Fruit fly (Drosophila melanogaster) whole organism, prepupa: ENCODE results near the gene Cks85A.

Experiments used
- Blimp-1 ChIP-seq: fragments of 200-800 bp; sonication (Bioruptor generic); optimal IDR thresholded peaks from 3 replicates; lab custom pipeline; 2017; ENCODE audit warnings: missing biosample characterization, missing genetic modification characterization, mild to moderate bottlenecking, moderate library complexity, missing genetic modification reagents
- CG11294 ChIP-seq: fragments of 200-800 bp; sonication (Bioruptor generic); IDR thresholded peaks from 2 replicates; pipeline ENCODE4 v1.3.6; 2022; ENCODE audit warnings: missing biosample characterization, missing genetic modification characterization
- CG11762 ChIP-seq: fragments of 200-800 bp; sonication (Bioruptor generic); optimal IDR thresholded peaks from 3 replicates; lab custom pipeline; 2016; ENCODE audit warnings: missing biosample characterization, missing genetic modification characterization; ENCODE audit not compliant: insufficient read depth
- CG11902 ChIP-seq: fragments of 200-800 bp; sonication (Bioruptor generic); optimal IDR thresholded peaks from 3 replicates; lab custom pipeline; 2016; ENCODE audit warnings: missing biosample characterization, missing genetic modification characterization
- CG15336 ChIP-seq: fragments of 200-800 bp; sonication (Bioruptor generic); IDR thresholded peaks from 2 replicates; pipeline ENCODE4 v1.3.6; 2022; ENCODE audit warnings: missing biosample characterization, missing genetic modification characterization
- CG16779 ChIP-seq: fragments of 200-800 bp; sonication (Bioruptor generic); optimal IDR thresholded peaks from 3 replicates; lab custom pipeline; 2017; ENCODE audit warnings: missing biosample characterization, mild to moderate bottlenecking, missing genetic modification characterization
- CG3032 ChIP-seq: fragments of 200-800 bp; optimal IDR thresholded peaks from 2 replicates; lab custom pipeline; 2019; ENCODE audit warnings: missing biosample characterization, mild to moderate bottlenecking, missing genetic modification characterization, moderate library complexity
- CG31627 ChIP-seq: fragments of 200-800 bp; sonication (Bioruptor generic); optimal IDR thresholded peaks from 3 replicates; lab custom pipeline; 2016; ENCODE audit warnings: missing biosample characterization, missing genetic modification characterization
- CG32006 ChIP-seq: fragments of 200-800 bp; sonication (Bioruptor generic); optimal IDR thresholded peaks from 3 replicates; lab custom pipeline; 2017; ENCODE audit warnings: missing biosample characterization, mild to moderate bottlenecking, missing genetic modification characterization
- CG34406 ChIP-seq: fragments of 200-800 bp; sonication (Bioruptor generic); optimal IDR thresholded peaks from 3 replicates; lab custom pipeline; 2016; ENCODE audit warnings: missing biosample characterization, missing genetic modification characterization
- CG4318 ChIP-seq: fragments of 200-800 bp; sonication (Bioruptor generic); optimal IDR thresholded peaks from 3 replicates; lab custom pipeline; 2017; ENCODE audit warnings: missing biosample characterization, mild to moderate bottlenecking, missing genetic modification characterization
- CG6276 ChIP-seq: fragments of 200-800 bp; sonication (Bioruptor generic); optimal IDR thresholded peaks from 2 replicates; lab custom pipeline; 2017; ENCODE audit warnings: missing biosample characterization, mild to moderate bottlenecking, missing genetic modification characterization
- CG7368 ChIP-seq: fragments of 200-800 bp; sonication (Bioruptor generic); optimal IDR thresholded peaks from 3 replicates; lab custom pipeline; 2016; ENCODE audit warnings: missing biosample characterization, missing genetic modification characterization
- CG8119 ChIP-seq: fragments of 200-800 bp; sonication (Bioruptor generic); IDR thresholded peaks from 3 replicates; pipeline ENCODE4 v1.3.6; 2022; ENCODE audit warnings: missing biosample characterization, missing genetic modification characterization
- CG8319 ChIP-seq: fragments of 200-800 bp; sonication (Bioruptor generic); optimal IDR thresholded peaks from 3 replicates; lab custom pipeline; 2016; ENCODE audit warnings: missing biosample characterization, missing genetic modification characterization
- Eip75B ChIP-seq: fragments of 200-800 bp; sonication (Bioruptor generic); optimal IDR thresholded peaks from 3 replicates; lab custom pipeline; 2016; ENCODE audit warnings: missing biosample characterization, missing genetic modification characterization
- Ets21C ChIP-seq: fragments of 200-800 bp; sonication (Bioruptor generic); optimal IDR thresholded peaks from 3 replicates; lab custom pipeline; 2016; ENCODE audit warnings: missing biosample characterization, missing genetic modification characterization
- Ets96B ChIP-seq: fragments of 200-800 bp; optimal IDR thresholded peaks from 2 replicates; lab custom pipeline; 2019; ENCODE audit warnings: missing biosample characterization, mild to moderate bottlenecking, missing genetic modification characterization, moderate library complexity
- Gug ChIP-seq: fragments of 200-800 bp; sonication (Bioruptor generic); IDR thresholded peaks from 2 replicates; pipeline ENCODE4 v1.3.6; 2022; ENCODE audit warnings: missing biosample characterization, missing genetic modification characterization
- Hr39 ChIP-seq: fragments of 200-800 bp; sonication (Bioruptor generic); optimal IDR thresholded peaks from 2 replicates; lab custom pipeline; 2016; ENCODE audit warnings: missing biosample characterization, missing genetic modification characterization
- Hr4 ChIP-seq: fragments of 200-800 bp; sonication (Bioruptor generic); optimal IDR thresholded peaks from 3 replicates; lab custom pipeline; 2016; ENCODE audit warnings: missing biosample characterization, missing genetic modification characterization
- Met ChIP-seq: fragments of 200-800 bp; sonication (Bioruptor generic); optimal IDR thresholded peaks from 3 replicates; lab custom pipeline; 2016; ENCODE audit warnings: missing biosample characterization, missing genetic modification characterization
- OdsH ChIP-seq: fragments of 200-800 bp; sonication (Bioruptor generic); optimal IDR thresholded peaks from 3 replicates; lab custom pipeline; 2016; ENCODE audit warnings: missing biosample characterization, missing genetic modification characterization
- Smox ChIP-seq: fragments of 200-800 bp; sonication (Bioruptor generic); optimal IDR thresholded peaks from 3 replicates; lab custom pipeline; 2016; ENCODE audit warnings: missing biosample characterization, missing genetic modification characterization
- Sox14 ChIP-seq: fragments of 200-800 bp; sonication (Bioruptor generic); optimal IDR thresholded peaks from 3 replicates; lab custom pipeline; 2016; ENCODE audit warnings: missing biosample characterization, missing genetic modification characterization
- Sox15 ChIP-seq: fragments of 200-800 bp; sonication (Bioruptor generic); optimal IDR thresholded peaks from 3 replicates; lab custom pipeline; 2016; ENCODE audit warnings: missing biosample characterization, missing genetic modification characterization
- achi ChIP-seq: fragments of 200-800 bp; sonication (Bioruptor generic); optimal IDR thresholded peaks from 3 replicates; lab custom pipeline; 2016; ENCODE audit warnings: missing biosample characterization, missing genetic modification characterization
- acj6 ChIP-seq: fragments of 200-800 bp; sonication (Bioruptor generic); optimal IDR thresholded peaks from 3 replicates; lab custom pipeline; 2016; ENCODE audit warnings: missing biosample characterization, missing genetic modification characterization
- dac ChIP-seq: fragments of 200-800 bp; sonication (Bioruptor generic); optimal IDR thresholded peaks from 2 replicates; lab custom pipeline; 2017; ENCODE audit warnings: missing biosample characterization, mild to moderate bottlenecking, missing genetic modification characterization
- dsx ChIP-seq: fragments of 200-800 bp; optimal IDR thresholded peaks from 3 replicates; lab custom pipeline; 2019; ENCODE audit warnings: missing biosample characterization, mild to moderate bottlenecking, missing genetic modification characterization, moderate library complexity; ENCODE audit not compliant: poor library complexity, severe bottlenecking
- eg ChIP-seq: fragments of 200-800 bp; sonication (Bioruptor generic); IDR thresholded peaks from 3 replicates; pipeline ENCODE4 v1.3.6; 2022; ENCODE audit warnings: missing biosample characterization, missing genetic modification characterization
- esn ChIP-seq: fragments of 200-800 bp; sonication (Bioruptor generic); optimal IDR thresholded peaks from 2 replicates; lab custom pipeline; 2016; ENCODE audit warnings: missing biosample characterization, mild to moderate bottlenecking, missing genetic modification characterization, moderate library complexity
- fd85E ChIP-seq: fragments of 200-800 bp; sonication (Bioruptor generic); optimal IDR thresholded peaks from 3 replicates; lab custom pipeline; 2016; ENCODE audit warnings: missing biosample characterization, missing genetic modification characterization
- fkh ChIP-seq: fragments of 200-800 bp; sonication (Bioruptor generic); optimal IDR thresholded peaks from 3 replicates; lab custom pipeline; 2017; ENCODE audit warnings: missing biosample characterization, mild to moderate bottlenecking, missing genetic modification characterization, moderate library complexity
- lz ChIP-seq: fragments of 200-800 bp; sonication (Bioruptor generic); optimal IDR thresholded peaks from 3 replicates; lab custom pipeline; 2016; ENCODE audit warnings: missing biosample characterization, missing genetic modification characterization
- net ChIP-seq: fragments of 200-800 bp; sonication (Bioruptor generic); optimal IDR thresholded peaks from 3 replicates; lab custom pipeline; 2016; ENCODE audit warnings: missing biosample characterization, missing genetic modification characterization
- pdm3 ChIP-seq: fragments of 200-800 bp; sonication (Bioruptor generic); optimal IDR thresholded peaks from 3 replicates; lab custom pipeline; 2016; ENCODE audit warnings: missing biosample characterization, missing genetic modification characterization
- salr ChIP-seq, 2 experiments: fragments of 200-800 bp; sonication (Bioruptor generic); optimal IDR thresholded peaks; 3 replicates each; lab custom pipeline; 2016 to 2018; ENCODE audit warnings: missing biosample characterization in 2 of 2, missing genetic modification characterization in 2 of 2, mild to moderate bottlenecking in 1 of 2
- spab ChIP-seq: fragments of 200-800 bp; sonication (Bioruptor generic); optimal IDR thresholded peaks from 2 replicates; lab custom pipeline; 2017; ENCODE audit warnings: missing biosample characterization, mild to moderate bottlenecking, missing genetic modification characterization, missing genetic modification reagents
- svp ChIP-seq: fragments of 200-800 bp; sonication (Bioruptor generic); peaks from one replicate; lab custom pipeline; 2016; ENCODE audit warnings: missing biosample characterization, missing genetic modification characterization
- topi ChIP-seq: fragments of 200-800 bp; sonication (Bioruptor generic); optimal IDR thresholded peaks from 3 replicates; lab custom pipeline; 2016; ENCODE audit warnings: missing biosample characterization, missing genetic modification characterization
- vri ChIP-seq: fragments of 200-800 bp; sonication (Bioruptor generic); optimal IDR thresholded peaks from 3 replicates; lab custom pipeline; 2016; ENCODE audit warnings: missing biosample characterization, mild to moderate bottlenecking, missing genetic modification characterization

The Cks85A gene

DNA sequence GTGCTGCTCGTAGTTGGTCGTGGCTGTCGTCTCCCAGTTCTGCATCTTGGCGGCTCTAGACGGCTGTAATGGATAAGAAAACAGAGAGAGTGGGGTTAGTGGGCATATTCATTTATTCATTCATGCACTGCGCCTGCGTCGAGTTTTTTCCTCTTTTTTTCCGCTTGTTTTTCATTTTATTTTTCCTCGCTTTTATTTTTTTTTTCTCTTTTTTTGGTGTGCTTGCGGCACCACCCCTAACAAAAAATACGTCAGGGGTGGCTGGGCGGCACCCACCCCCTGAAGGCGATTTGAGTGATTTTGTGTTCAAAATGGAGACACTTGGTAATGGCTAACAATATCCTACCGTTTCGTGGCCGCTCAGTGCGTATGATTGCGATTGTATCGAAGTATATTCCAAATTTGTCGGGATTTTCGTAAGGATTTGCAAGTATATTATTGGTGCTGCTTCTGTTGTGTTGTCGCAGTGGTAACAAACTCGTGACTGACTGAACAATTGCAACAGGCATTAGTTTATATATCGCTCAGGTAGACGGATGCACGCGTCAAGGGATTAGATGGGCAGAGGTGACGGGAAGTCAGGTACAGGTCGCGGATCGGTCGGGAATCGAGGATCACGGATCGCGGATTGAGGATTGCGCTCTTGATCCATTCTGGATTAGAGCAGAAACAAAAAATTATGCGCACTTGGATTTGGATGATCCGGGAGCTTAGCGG lies 24.0 kb downstream of the Cks85A start (continued):
- peak; percentile 94 for TF ChIP-seq CG8119 (GFP tag; lab: Robert Waterston, UW)
- peak; percentile 95 for TF ChIP-seq CG6276
- TF ChIP-seq CG8319 (GFP tag; lab: Kevin White, UChicago): peak; percentile 35
- TF ChIP-seq fkh (GFP tag; lab: Kevin White, UChicago): peak; percentile 3
- TF ChIP-seq dac (GFP tag; lab: Kevin White, UChicago): peak; percentile 62
- TF ChIP-seq CG7368 (GFP tag; lab: Kevin White, UChicago): peak; percentile 84
- TF ChIP-seq Smox (GFP tag; lab: Kevin White, UChicago): no peak
- TF ChIP-seq Ets96B (tag; lab: Kevin White, UChicago): peak; percentile 74
- peak; percentile 64 to 77 for TF ChIP-seq salr (GFP tag; optimal IDR thresholded peaks at IDR 0.05; lab: Kevin White, UChicago)
- TF ChIP-seq Sox14 (GFP tag; lab: Kevin White, UChicago): peak; percentile 9
- TF ChIP-seq dsx (GFP tag; lab: Kevin White, UChicago): no peak
- TF ChIP-seq net (GFP tag; lab: Kevin White, UChicago): peak; percentile 91
- TF ChIP-seq acj6 (GFP tag; lab: Kevin White, UChicago): peak; percentile 21
- peak; percentile 91 for TF ChIP-seq CG15336 (GFP tag; lab: Robert Waterston, UW)
- no peak for TF ChIP-seq CG31627 (GFP tag; lab: Kevin White, UChicago)
- TF ChIP-seq CG11762: peak; percentile 72
- peak; percentile 79 for TF ChIP-seq achi (GFP tag; lab: Kevin White, UChicago)
- peak; percentile 55 for TF ChIP-seq Eip75B
- no peak for TF ChIP-seq esn
- TF ChIP-seq CG3032 (tag; lab: Kevin White, UChicago): peak; percentile 75
- peak; percentile 64 for TF ChIP-seq OdsH
- peak; percentile 99 for TF ChIP-seq eg (GFP tag; lab: Robert Waterston, UW)
- TF ChIP-seq Ets21C (GFP tag; lab: Kevin White, UChicago): no peak
- TF ChIP-seq svp (GFP tag; lab: Kevin White, UChicago): peak; percentile 37
- peak; percentile 94 for TF ChIP-seq CG16779 (tag; lab: Kevin White, UChicago)

DNA sequence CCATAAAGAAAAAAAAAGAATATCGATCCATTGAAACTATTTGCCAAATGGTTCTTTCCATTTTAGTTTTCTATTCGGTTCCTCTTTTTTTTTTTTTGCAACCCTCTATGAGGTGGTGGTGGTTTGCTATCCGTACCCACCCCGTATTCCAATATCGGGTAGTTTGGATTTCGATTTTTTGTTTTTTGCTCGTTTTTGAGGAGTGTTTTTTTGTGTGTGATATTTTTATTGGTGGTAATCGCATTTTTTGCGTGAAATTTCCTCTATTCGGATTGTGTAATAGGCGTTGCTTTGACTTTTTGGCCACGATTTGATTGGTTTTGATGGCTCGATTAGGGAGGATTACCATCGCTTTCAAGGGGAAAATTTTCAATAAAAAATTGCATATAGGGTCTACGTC lies 31.8 kb downstream of the Cks85A start:
- TF ChIP-seq Hr39 (GFP tag; lab: Kevin White, UChicago) (no peak), Sox15 (GFP tag; lab: Kevin White, UChicago) (no peak), Gug (GFP tag; lab: Robert Waterston, UW) (no peak), topi (GFP tag; lab: Kevin White, UChicago) (no peak), CG32006 (GFP tag; lab: Kevin White, UChicago) (no peak), Blimp-1 (GFP tag; lab: Kevin White, UChicago) (no peak), CG11902 (GFP tag; lab: Kevin White, UChicago) (no peak), CG6276 (no peak), CG11762 (no peak), Ets21C (GFP tag; lab: Kevin White, UChicago) (no peak), pdm3 (no peak), lz (no peak)

DNA sequence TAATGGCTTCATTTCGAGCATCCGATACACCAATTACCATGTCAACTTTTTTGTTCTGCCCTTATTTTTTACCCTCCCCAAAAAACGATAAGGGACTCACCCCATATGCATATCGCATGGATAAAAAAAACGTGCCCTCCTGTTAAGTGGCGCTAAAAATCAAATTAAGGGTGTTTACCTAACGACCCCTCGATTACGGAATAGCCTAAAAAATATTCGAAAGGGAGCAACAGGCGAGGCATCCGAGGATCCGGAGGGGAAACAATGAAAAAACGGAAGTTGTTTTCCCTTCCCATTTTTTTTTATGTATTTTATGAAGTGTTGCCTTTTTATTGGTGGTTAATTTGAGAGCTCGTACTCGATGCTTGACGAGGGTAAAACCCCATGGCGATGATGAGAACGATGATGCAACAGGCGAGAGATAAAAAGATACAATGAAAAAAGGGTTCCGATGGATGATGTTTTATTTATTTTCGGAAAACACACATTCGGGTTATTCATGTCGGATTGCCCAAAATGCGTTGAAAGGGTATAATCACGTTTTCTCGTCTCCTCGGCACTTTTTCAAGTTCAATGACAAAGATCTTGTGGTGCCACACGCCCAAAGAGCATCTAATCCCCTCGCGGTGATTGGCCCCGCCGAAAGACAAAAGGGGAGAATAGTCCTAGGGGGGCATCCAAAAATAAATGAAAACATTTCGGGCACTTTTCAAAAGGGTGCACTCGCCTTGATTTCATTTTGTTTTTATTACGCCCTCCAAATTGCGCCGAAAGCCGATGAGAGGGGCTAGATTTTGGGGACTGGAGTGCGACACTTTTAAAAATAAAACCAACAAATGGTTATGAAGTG lies 33.7 kb downstream of the Cks85A start, which contains the start of gene CG44227:
CG44227 (minus strand) TSS at position 849 of the 850 bp plus-strand sequence.
- no peak for TF ChIP-seq CG15336 (GFP tag; lab: Robert Waterston, UW)
- TF ChIP-seq CG7368 (GFP tag; lab: Kevin White, UChicago): no peak
- TF ChIP-seq CG4318 (GFP tag; lab: Kevin White, UChicago): no peak
- no peak for TF ChIP-seq fkh (GFP tag; lab: Kevin White, UChicago)
- TF ChIP-seq CG11762: no peak
- TF ChIP-seq CG34406 (GFP tag; lab: Kevin White, UChicago): no peak
- TF ChIP-seq Met (GFP tag; lab: Kevin White, UChicago): no peak
- TF ChIP-seq spab (GFP tag; lab: Kevin White, UChicago): no peak
- TF ChIP-seq CG6276: no peak
- TF ChIP-seq Hr4 (GFP tag; lab: Kevin White, UChicago): no peak
- no peak for TF ChIP-seq Blimp-1 (GFP tag; lab: Kevin White, UChicago)
- no peak for TF ChIP-seq vri (GFP tag; lab: Kevin White, UChicago)
- no peak for TF ChIP-seq topi (GFP tag; lab: Kevin White, UChicago)
- no peak for TF ChIP-seq fd85E (GFP tag; lab: Kevin White, UChicago)
- no peak for TF ChIP-seq CG11902 (GFP tag; lab: Kevin White, UChicago)
- TF ChIP-seq CG3032 (tag; lab: Kevin White, UChicago): no peak
- no peak for TF ChIP-seq acj6 (GFP tag; lab: Kevin White, UChicago)
- TF ChIP-seq esn: no peak
- no peak for TF ChIP-seq CG11294 (GFP tag; lab: Robert Waterston, UW)
